Worm (Caenorhabditis elegans) whole organism, midembryonic: Measurements from ENCODE around the gene F46H5.2.

Experiments used
- T22C8.4 ChIP-seq: fragments of 200-800 bp; sonication (Bioruptor generic); IDR thresholded peaks from 2 replicates; pipeline ENCODE4 v1.3.6; 2022; ENCODE audit warnings: missing genetic modification characterization, missing compliant biosample characterization
- cog-1 ChIP-seq: sonication (generic microtip); optimal IDR thresholded peaks from 2 replicates; lab custom pipeline; 2016; ENCODE audit warnings: missing genetic modification characterization, missing compliant biosample characterization
- flt-1 ChIP-seq: fragments of 200-800 bp; sonication (Bioruptor generic); IDR thresholded peaks from 2 replicates; pipeline ENCODE4 v1.3.6; 2022; ENCODE audit warnings: missing genetic modification characterization, missing compliant biosample characterization
- klf-2 ChIP-seq: fragments of 200-800 bp; sonication (Bioruptor generic); conservative IDR thresholded peaks from 2 replicates; pipeline ENCODE4 v1.3.6; 2022; ENCODE audit warnings: missing genetic modification reagents, missing genetic modification characterization, missing compliant biosample characterization
- med-1 ChIP-seq: sonication (generic microtip); optimal IDR thresholded peaks from 2 replicates; lab custom pipeline; 2017; ENCODE audit warnings: missing genetic modification characterization, mild to moderate bottlenecking, missing compliant biosample characterization, antibody characterized with exemption, missing genetic modification reagents; ENCODE audit not compliant: insufficient read depth
- ref-1 ChIP-seq: fragments of 200-800 bp; sonication (Bioruptor generic); conservative IDR thresholded peaks from 2 replicates; pipeline ENCODE4 v1.3.6; 2022; ENCODE audit warnings: missing genetic modification reagents, missing genetic modification characterization, missing compliant biosample characterization
- tab-1 ChIP-seq: fragments of 200-800 bp; sonication (Bioruptor generic); IDR thresholded peaks from 2 replicates; pipeline ENCODE4 v1.3.6; 2022; ENCODE audit warnings: missing genetic modification characterization, missing compliant biosample characterization
- ztf-23 ChIP-seq: fragments of 200-800 bp; sonication (Bioruptor generic); IDR thresholded peaks from 2 replicates; pipeline ENCODE4 v1.3.6; 2022; ENCODE audit warnings: missing genetic modification reagents, missing genetic modification characterization, missing compliant biosample characterization
- ztf-29 ChIP-seq: fragments of 200-800 bp; sonication (Bioruptor generic); IDR thresholded peaks from 2 replicates; pipeline ENCODE4 v1.3.6; 2022; ENCODE audit warnings: missing genetic modification reagents, missing genetic modification characterization, missing compliant biosample characterization

F46H5.2 gene

ce11 chrX:7254558-7254957 lies 10.9 kb upstream of the F46H5.2 start, which contains the start of gene F46H5.4:
Gene F46H5.4, minus strand, starts transcription at chrX:7254610.
- TF ChIP-seq klf-2 (GFP tag; lab: Robert Waterston, UW) (no peak), flt-1 (GFP tag; lab: Robert Waterston, UW) (no peak), tab-1 (GFP tag; lab: Robert Waterston, UW) (no peak), cog-1 (tag; lab: Kevin White, UChicago) (peak; percentile 18)

ce11 chrX:7256891-7257290 lies 8.6 kb upstream of the F46H5.2 start, which contains the start of gene F46H5.5:
Gene F46H5.5, minus strand, starts transcription at chrX:7256991.
- no peak for TF ChIP-seq ztf-23 (GFP tag; lab: Robert Waterston, UW)
- no peak for TF ChIP-seq klf-2 (GFP tag; lab: Robert Waterston, UW)
- no peak for TF ChIP-seq ztf-29 (GFP tag; lab: Robert Waterston, UW)

ce11 chrX:7260327-7261019 lies 5.0 kb upstream of the F46H5.2 start, which contains the start of gene lact-1:
Gene lact-1, minus strand, starts transcription at chrX:7260377.
- TF ChIP-seq flt-1 (GFP tag; lab: Robert Waterston, UW): no peak

ce11 chrX:7264591-7265306 lies 699 bp upstream of the F46H5.2 start:
- peak; percentile 58; the same call in 1 of the 2 replicates for TF ChIP-seq ztf-23 (GFP tag; lab: Robert Waterston, UW)
- no peak for TF ChIP-seq med-1 (GFP tag; lab: Kevin White, UChicago)
- no peak for TF ChIP-seq klf-2 (GFP tag; lab: Robert Waterston, UW)
- TF ChIP-seq tab-1 (GFP tag; lab: Robert Waterston, UW): no peak
- TF ChIP-seq cog-1 (tag; lab: Kevin White, UChicago): peak; percentile 75
- peak; percentile 67; the same call in 1 of the 2 replicates for TF ChIP-seq flt-1 (GFP tag; lab: Robert Waterston, UW)
- peak; percentile 78; the same call in 1 of the 2 replicates for TF ChIP-seq ztf-29 (GFP tag; lab: Robert Waterston, UW)
- TF ChIP-seq ref-1 (GFP tag; lab: Robert Waterston, UW): no peak

- TF ChIP-seq ref-1 (GFP tag; lab: Robert Waterston, UW) (no peak), flt-1 (GFP tag; lab: Robert Waterston, UW) (no peak), ztf-23 (GFP tag; lab: Robert Waterston, UW) (no peak), cog-1 (tag; lab: Kevin White, UChicago) (no peak), tab-1 (GFP tag; lab: Robert Waterston, UW) (no peak)
Measured at ce11 chrX:7268965-7269364, 3.5 kb downstream of the F46H5.2 start.

ce11 chrX:7269379-7269778 lies 3.9 kb downstream of the F46H5.2 start, which contains the start of gene grd-7:
Gene grd-7, minus strand, starts transcription at chrX:7269479.
- TF ChIP-seq T22C8.4 (no peak), cog-1 (tag; lab: Kevin White, UChicago) (no peak), med-1 (GFP tag; lab: Kevin White, UChicago) (no peak), tab-1 (GFP tag; lab: Robert Waterston, UW) (no peak), ref-1 (GFP tag; lab: Robert Waterston, UW) (no peak), flt-1 (GFP tag; lab: Robert Waterston, UW) (no peak), ztf-29 (GFP tag; lab: Robert Waterston, UW) (no peak), ztf-23 (GFP tag; lab: Robert Waterston, UW) (no peak), klf-2 (GFP tag; lab: Robert Waterston, UW) (no peak)

ce11 chrX:7271968-7272367 lies 6.5 kb downstream of the F46H5.2 start, which contains the start of gene F46H5.11:
Gene F46H5.11, minus strand, starts transcription at chrX:7272068.
- TF ChIP-seq flt-1 (GFP tag; lab: Robert Waterston, UW): no peak
- TF ChIP-seq cog-1 (tag; lab: Kevin White, UChicago): no peak
- TF ChIP-seq ztf-23 (GFP tag; lab: Robert Waterston, UW): no peak
- TF ChIP-seq T22C8.4: no peak
- TF ChIP-seq med-1 (GFP tag; lab: Kevin White, UChicago): no peak
- no peak for TF ChIP-seq klf-2 (GFP tag; lab: Robert Waterston, UW)
- TF ChIP-seq ztf-29 (GFP tag; lab: Robert Waterston, UW): no peak
- no peak for TF ChIP-seq ref-1 (GFP tag; lab: Robert Waterston, UW)
- no peak for TF ChIP-seq tab-1 (GFP tag; lab: Robert Waterston, UW)

- TF ChIP-seq klf-2 (GFP tag; lab: Robert Waterston, UW): no peak
- TF ChIP-seq ref-1 (GFP tag; lab: Robert Waterston, UW): no peak
- no peak for TF ChIP-seq med-1 (GFP tag; lab: Kevin White, UChicago)
- no peak for TF ChIP-seq flt-1 (GFP tag; lab: Robert Waterston, UW)
- TF ChIP-seq ztf-23 (GFP tag; lab: Robert Waterston, UW): no peak
- TF ChIP-seq cog-1 (tag; lab: Kevin White, UChicago): no peak
- no peak for TF ChIP-seq tab-1 (GFP tag; lab: Robert Waterston, UW)
- no peak for TF ChIP-seq ztf-29 (GFP tag; lab: Robert Waterston, UW)
- no peak for TF ChIP-seq T22C8.4
Measured at ce11 chrX:7278095-7278494, 12.6 kb downstream of the F46H5.2 start.

- no peak for TF ChIP-seq med-1 (GFP tag; lab: Kevin White, UChicago)
- no peak for TF ChIP-seq klf-2 (GFP tag; lab: Robert Waterston, UW)
- no peak for TF ChIP-seq cog-1 (tag; lab: Kevin White, UChicago)
- no peak for TF ChIP-seq tab-1 (GFP tag; lab: Robert Waterston, UW)
Measured at ce11 chrX:7279671-7280389, 14.4 kb downstream of the F46H5.2 start, which contains the start of gene unc-10. Gene unc-10, minus strand, starts transcription at chrX:7280322.
